Fruit fly (Drosophila melanogaster) whole organism, embryonic: ENCODE results near the gene Nopp140.

ENCODE experiments used
- Asciz ChIP-seq: fragments of 200-800 bp; sonication (Bioruptor generic); optimal IDR thresholded peaks from 2 replicates; lab custom pipeline; 2017; ENCODE audit warnings: missing biosample characterization, mild to moderate bottlenecking, missing genetic modification characterization, missing genetic modification reagents
- Bdp1 ChIP-seq: fragments of 200-800 bp; sonication (Bioruptor generic); optimal IDR thresholded peaks from 3 replicates; lab custom pipeline; 2016; ENCODE audit warnings: missing biosample characterization, missing genetic modification characterization
- CG11723 ChIP-seq: fragments of 200-800 bp; sonication (Bioruptor generic); optimal IDR thresholded peaks from 2 replicates; lab custom pipeline; 2017; ENCODE audit warnings: missing biosample characterization, mild to moderate bottlenecking, missing genetic modification characterization
- CG15479 ChIP-seq: fragments of 200-800 bp; sonication (Bioruptor generic); optimal IDR thresholded peaks from 3 replicates; lab custom pipeline; 2019; ENCODE audit warnings: missing biosample characterization, mild to moderate bottlenecking, missing genetic modification characterization, moderate library complexity
- CG15696 ChIP-seq: fragments of 200-800 bp; sonication (Bioruptor generic); optimal IDR thresholded peaks from 2 replicates; lab custom pipeline; 2019; ENCODE audit warnings: missing biosample characterization, mild to moderate bottlenecking, missing genetic modification characterization, moderate library complexity
- CG17912 ChIP-seq: fragments of 200-800 bp; sonication (Bioruptor generic); optimal IDR thresholded peaks from 2 replicates; lab custom pipeline; 2018; ENCODE audit warnings: missing biosample characterization, mild to moderate bottlenecking, missing genetic modification characterization
- CG2199 ChIP-seq: fragments of 200-800 bp; sonication (Bioruptor generic); IDR thresholded peaks from 3 replicates; pipeline ENCODE4 v1.3.6; 2022; ENCODE audit warnings: missing biosample characterization, missing genetic modification characterization
- CG31224 ChIP-seq: fragments of 200-800 bp; sonication (Bioruptor generic); IDR thresholded peaks from 2 replicates; pipeline ENCODE4 v1.3.6; 2022; ENCODE audit warnings: missing biosample characterization, missing genetic modification characterization
- CG4404 ChIP-seq: fragments of 200-800 bp; sonication (Bioruptor generic); IDR thresholded peaks from 2 replicates; pipeline ENCODE4 v1.3.6; 2022; ENCODE audit warnings: missing biosample characterization, missing genetic modification characterization
- CG6175 ChIP-seq: fragments of 200-800 bp; sonication (Bioruptor generic); IDR thresholded peaks from 3 replicates; pipeline ENCODE4 v1.3.6; 2022; ENCODE audit warnings: missing biosample characterization, missing genetic modification characterization
- CG7372 ChIP-seq: fragments of 200-800 bp; sonication (Bioruptor generic); IDR thresholded peaks from 2 replicates; pipeline ENCODE4 v1.3.6; 2022; ENCODE audit warnings: missing biosample characterization, missing genetic modification characterization
- CG8290 ChIP-seq, 3 experiments: fragments of 200-800 bp; sonication (Bioruptor generic); optimal IDR thresholded peaks; 2 replicates each; lab custom pipeline; 2016 to 2019; ENCODE audit warnings: missing biosample characterization in 3 of 3, missing genetic modification characterization in 3 of 3, mild to moderate bottlenecking in 2 of 3, moderate library complexity in 1 of 3
- CG9797 ChIP-seq: fragments of 200-800 bp; sonication (Bioruptor generic); optimal IDR thresholded peaks from 3 replicates; lab custom pipeline; 2018; ENCODE audit warnings: missing biosample characterization, mild to moderate bottlenecking, missing genetic modification characterization
- D ChIP-seq, 2 experiments: fragments of 200-800 bp in 1 of 2; fragments of >200 bp in 1 of 2; sonication (Bioruptor generic) in 1 of 2; optimal IDR thresholded peaks; 2 replicates in 1 of 2; 3 replicates in 1 of 2; lab custom pipeline; 2017; ENCODE audit warnings: mild to moderate bottlenecking in 1 of 2, missing biosample characterization in 1 of 2, missing genetic modification characterization in 1 of 2, missing genetic modification reagents in 1 of 2
- E2f1 ChIP-seq: fragments of 200-800 bp; sonication (Bioruptor generic); IDR thresholded peaks from 2 replicates; pipeline ENCODE4 v1.3.6; 2022; ENCODE audit warnings: missing biosample characterization, missing genetic modification characterization
- HLH3B ChIP-seq: fragments of 200-800 bp; sonication (Bioruptor generic); IDR thresholded peaks from 2 replicates; pipeline ENCODE4 v1.3.6; 2022; ENCODE audit warnings: missing biosample characterization, missing genetic modification characterization
- HLHmδ ChIP-seq: fragments of 200-800 bp; sonication (Bioruptor generic); optimal IDR thresholded peaks from 2 replicates; lab custom pipeline; 2018; ENCODE audit warnings: missing biosample characterization, mild to moderate bottlenecking, missing genetic modification characterization, moderate library complexity
- Jarid2 ChIP-seq: fragments of 200-800 bp; sonication (Bioruptor generic); optimal IDR thresholded peaks from 3 replicates; lab custom pipeline; 2017; ENCODE audit warnings: mild to moderate bottlenecking, missing biosample characterization, missing genetic modification reagents, missing genetic modification characterization
- Lhr ChIP-seq: fragments of 200-800 bp; sonication (Bioruptor generic); optimal IDR thresholded peaks from 3 replicates; lab custom pipeline; 2017; ENCODE audit warnings: mild to moderate bottlenecking, missing biosample characterization, missing genetic modification reagents, missing genetic modification characterization
- Meics ChIP-seq: fragments of 200-800 bp; sonication (Bioruptor generic); optimal IDR thresholded peaks from 2 replicates; lab custom pipeline; 2017; ENCODE audit warnings: missing biosample characterization, mild to moderate bottlenecking, missing genetic modification characterization
- NK7.1 ChIP-seq: fragments of 200-800 bp; sonication (Bioruptor generic); optimal IDR thresholded peaks from 3 replicates; lab custom pipeline; 2016; ENCODE audit warnings: missing biosample characterization, missing genetic modification characterization
- Opbp ChIP-seq: fragments of 200-800 bp; sonication (Bioruptor generic); IDR thresholded peaks from 3 replicates; pipeline ENCODE4 v1.3.6; 2022; ENCODE audit warnings: missing biosample characterization, missing genetic modification characterization; ENCODE audit not compliant: partially characterized antibody
- ac ChIP-seq: fragments of 200-800 bp; sonication (Bioruptor generic); optimal IDR thresholded peaks from 3 replicates; lab custom pipeline; 2017; ENCODE audit warnings: missing biosample characterization, mild to moderate bottlenecking, missing genetic modification characterization
- amos ChIP-seq: fragments of 200-800 bp; sonication (Bioruptor generic); IDR thresholded peaks from 2 replicates; pipeline ENCODE4 v1.3.6; 2022; ENCODE audit warnings: missing biosample characterization, missing genetic modification characterization; ENCODE audit not compliant: partially characterized antibody
- ap ChIP-seq: fragments of 200-800 bp; sonication (Bioruptor generic); IDR thresholded peaks from 2 replicates; pipeline ENCODE4 v1.3.6; 2022; ENCODE audit warnings: missing biosample characterization, missing genetic modification characterization
- chif ChIP-seq, 2 experiments: fragments of 200-800 bp; sonication (Bioruptor generic); optimal IDR thresholded peaks; 3 replicates each; lab custom pipeline; 2016; ENCODE audit warnings: missing biosample characterization in 2 of 2, missing genetic modification characterization in 2 of 2
- esg ChIP-seq: fragments of 200-800 bp; sonication (Bioruptor generic); conservative IDR thresholded peaks from 2 replicates; pipeline ENCODE4 v1.3.6; 2022; ENCODE audit warnings: missing biosample characterization, missing genetic modification characterization
- ewg ChIP-seq: fragments of 200-800 bp; sonication (Bioruptor generic); optimal IDR thresholded peaks from 3 replicates; lab custom pipeline; 2017; ENCODE audit warnings: mild to moderate bottlenecking, missing biosample characterization, missing genetic modification reagents, missing genetic modification characterization
- jing ChIP-seq: fragments of 200-800 bp; sonication (Bioruptor generic); optimal IDR thresholded peaks from 2 replicates; lab custom pipeline; 2018; ENCODE audit warnings: missing biosample characterization, mild to moderate bottlenecking, missing genetic modification characterization
- kni ChIP-seq: fragments of 200-800 bp; sonication (Bioruptor generic); optimal IDR thresholded peaks from 3 replicates; lab custom pipeline; 2017; ENCODE audit warnings: mild to moderate bottlenecking, missing biosample characterization, missing genetic modification reagents, missing genetic modification characterization
- nom ChIP-seq: fragments of 200-800 bp; sonication (Bioruptor generic); optimal IDR thresholded peaks from 2 replicates; lab custom pipeline; 2017; ENCODE audit warnings: missing biosample characterization, missing genetic modification characterization, mild to moderate bottlenecking, moderate library complexity, missing genetic modification reagents
- odd ChIP-seq: fragments of 200-800 bp; sonication (Bioruptor generic); optimal IDR thresholded peaks from 2 replicates; lab custom pipeline; 2017; ENCODE audit warnings: missing biosample characterization, mild to moderate bottlenecking, missing genetic modification characterization
- psq ChIP-seq: fragments of 200-800 bp; sonication (Bioruptor generic); optimal IDR thresholded peaks from 2 replicates; lab custom pipeline; 2017; ENCODE audit warnings: missing biosample characterization, missing genetic modification characterization
- sob ChIP-seq: fragments of 200-800 bp; sonication (Bioruptor generic); IDR thresholded peaks from 2 replicates; pipeline ENCODE4 v1.3.6; 2022; ENCODE audit warnings: missing biosample characterization, missing genetic modification characterization
- tio ChIP-seq: fragments of 200-800 bp; sonication (Bioruptor generic); optimal IDR thresholded peaks from 2 replicates; lab custom pipeline; 2017; ENCODE audit warnings: missing biosample characterization, missing genetic modification characterization, inconsistent platforms
- zf30C ChIP-seq: fragments of 200-800 bp; sonication (Bioruptor generic); optimal IDR thresholded peaks from 3 replicates; lab custom pipeline; 2018; ENCODE audit warnings: missing biosample characterization, mild to moderate bottlenecking, missing genetic modification characterization
- zfh1 ChIP-seq: fragments of 200-800 bp; sonication (Bioruptor generic); IDR thresholded peaks from 3 replicates; pipeline ENCODE4 v1.3.6; 2022; ENCODE audit warnings: missing biosample characterization, missing genetic modification characterization

The Nopp140 gene

dm6 chr3L:21808568-21808967 lies 24.0 kb upstream of the Nopp140 start, which contains the start of gene eg:
Gene eg (plus strand): TSS chr3L:21808703.
- TF ChIP-seq E2f1 (GFP tag; lab: Robert Waterston, UW) (0 out of 2 replicates have a peak, but pooled peaks have one; percentile 3), CG2199 (GFP tag; lab: Robert Waterston, UW) (0 out of 3 replicates have a peak, but pooled peaks have one; percentile 26), Opbp (GFP tag; lab: Robert Waterston, UW) (peak; percentile 62; the same call in 2 of the 3 replicates), D (optimal IDR thresholded peaks at IDR 0.05; lab: Kevin White, UChicago) (peak; percentile 72), D (GFP tag; optimal IDR thresholded peaks at IDR 0.05; lab: Kevin White, UChicago) (no peak), esg (0 out of 2 replicates have a peak, but pooled peaks have one; percentile 1), Meics (GFP tag; lab: Kevin White, UChicago) (peak; percentile 36), CG8290 (GFP tag; optimal IDR thresholded peaks at IDR 0.05; lab: Kevin White, UChicago) (no peak), CG8290 (tag; optimal IDR thresholded peaks at IDR 0.05; lab: Kevin White, UChicago) (no peak), amos (peak; percentile 26; the same call in 1 of the 2 replicates), zf30C (GFP tag; lab: Kevin White, UChicago) (peak; percentile 47), CG15479 (peak; percentile 70), HLH3B (GFP tag; lab: Robert Waterston, UW) (0 out of 2 replicates have a peak, but pooled peaks have one; percentile 1), Jarid2 (GFP tag; lab: Kevin White, UChicago) (peak; percentile 83), zfh1 (GFP tag; lab: Robert Waterston, UW) (0 out of 3 replicates have a peak, but pooled peaks have one; percentile 0), tio (GFP tag; lab: Kevin White, UChicago) (no peak), CG4404 (GFP tag; lab: Robert Waterston, UW) (no peak), CG31224 (GFP tag; lab: Robert Waterston, UW) (no peak), CG6175 (peak; percentile 74; the same call in 2 of the 3 replicates), kni (GFP tag; lab: Kevin White, UChicago) (peak; percentile 15), psq (GFP tag; lab: Kevin White, UChicago) (no peak), ap (GFP tag; lab: Robert Waterston, UW) (no peak), CG15696 (tag; lab: Kevin White, UChicago) (peak; percentile 20), chif (GFP tag; optimal IDR thresholded peaks at IDR 0.05; lab: Kevin White, UChicago) (peak in 1 of 2 experiments; percentile 0), ac (GFP tag; lab: Kevin White, UChicago) (no peak), odd (GFP tag; lab: Kevin White, UChicago) (peak; percentile 29), ewg (GFP tag; lab: Kevin White, UChicago) (peak; percentile 10), nom (GFP tag; lab: Kevin White, UChicago) (peak; percentile 53), CG11723 (GFP tag; lab: Kevin White, UChicago) (peak; percentile 9), jing (GFP tag; lab: Kevin White, UChicago) (peak; percentile 14), HLHmδ (peak; percentile 89), CG17912 (GFP tag; lab: Kevin White, UChicago) (no peak), CG7372 (no peak)

- TF ChIP-seq CG9797 (GFP tag; lab: Kevin White, UChicago): no peak
- TF ChIP-seq NK7.1 (GFP tag; lab: Kevin White, UChicago): no peak
- no peak for TF ChIP-seq Lhr (GFP tag; lab: Kevin White, UChicago)
- no peak for TF ChIP-seq Bdp1 (GFP tag; lab: Kevin White, UChicago)
- TF ChIP-seq Asciz (GFP tag; lab: Kevin White, UChicago): no peak
- TF ChIP-seq sob: no peak
Measured at dm6 chr3L:21813598-21813997, 19.0 kb upstream of the Nopp140 start, which contains the start of gene CG43895. Gene CG43895 (minus strand): TSS chr3L:21813698.
